Fruit fly (Drosophila melanogaster) whole organism, embryonic: ENCODE results near the gene CG4570.

Experiments used
- CG10959 ChIP-seq: fragments of 200-800 bp; sonication (Bioruptor generic); IDR thresholded peaks from 2 replicates; pipeline ENCODE4 v1.3.6; 2022; ENCODE audit warnings: missing biosample characterization, missing genetic modification characterization
- CG12219 ChIP-seq: fragments of 200-800 bp; sonication (Bioruptor generic); optimal IDR thresholded peaks from 3 replicates; lab custom pipeline; 2018; ENCODE audit warnings: missing biosample characterization, mild to moderate bottlenecking, missing genetic modification characterization
- CG13624 ChIP-seq: fragments of 200-800 bp; sonication (Bioruptor generic); optimal IDR thresholded peaks from 2 replicates; lab custom pipeline; 2016; ENCODE audit warnings: missing biosample characterization, missing genetic modification characterization
- CG14860 ChIP-seq: fragments of 200-800 bp; sonication (Bioruptor generic); IDR thresholded peaks from 3 replicates; pipeline ENCODE4 v1.3.6; 2022; ENCODE audit warnings: missing biosample characterization, missing genetic modification characterization; ENCODE audit not compliant: partially characterized antibody
- CG15011 ChIP-seq: fragments of 200-800 bp; sonication (Bioruptor generic); optimal IDR thresholded peaks from 3 replicates; lab custom pipeline; 2018; ENCODE audit warnings: missing biosample characterization, mild to moderate bottlenecking, missing genetic modification characterization
- CG16815 ChIP-seq: fragments of 200-800 bp; sonication (Bioruptor generic); optimal IDR thresholded peaks from 3 replicates; lab custom pipeline; 2017; ENCODE audit warnings: missing biosample characterization, mild to moderate bottlenecking, missing genetic modification characterization
- CG1832 ChIP-seq: fragments of 200-800 bp; sonication (Bioruptor generic); optimal IDR thresholded peaks from 2 replicates; lab custom pipeline; 2017; ENCODE audit warnings: missing biosample characterization, mild to moderate bottlenecking, missing genetic modification characterization, inconsistent platforms
- CG18476 ChIP-seq: fragments of 200-800 bp; sonication (Bioruptor generic); optimal IDR thresholded peaks from 2 replicates; lab custom pipeline; 2016; ENCODE audit warnings: missing biosample characterization, mild to moderate bottlenecking, missing genetic modification characterization
- CG18599 ChIP-seq: fragments of 200-800 bp; sonication (Bioruptor generic); optimal IDR thresholded peaks from 3 replicates; lab custom pipeline; 2017; ENCODE audit warnings: missing biosample characterization, missing genetic modification characterization, mild to moderate bottlenecking, moderate library complexity, missing genetic modification reagents
- CG2129 ChIP-seq: fragments of 200-800 bp; sonication (Bioruptor generic); IDR thresholded peaks from 2 replicates; pipeline ENCODE4 v1.3.6; 2022; ENCODE audit warnings: missing biosample characterization, missing genetic modification characterization; ENCODE audit not compliant: partially characterized antibody
- CG31441 ChIP-seq: fragments of 200-800 bp; sonication (Bioruptor generic); IDR thresholded peaks from 2 replicates; pipeline ENCODE4 v1.3.6; 2022; ENCODE audit warnings: missing biosample characterization, missing genetic modification characterization
- CG3163 ChIP-seq: fragments of 200-800 bp; sonication (Bioruptor generic); optimal IDR thresholded peaks from 3 replicates; lab custom pipeline; 2016; ENCODE audit warnings: missing biosample characterization, missing genetic modification characterization
- CG4328 ChIP-seq: fragments of 200-800 bp; sonication (Bioruptor generic); optimal IDR thresholded peaks from 3 replicates; lab custom pipeline; 2017; ENCODE audit warnings: missing biosample characterization, missing genetic modification reagents, missing genetic modification characterization
- CG5953 ChIP-seq: fragments of 200-800 bp; sonication (Bioruptor generic); IDR thresholded peaks from 2 replicates; pipeline ENCODE4 v1.3.6; 2022; ENCODE audit warnings: missing biosample characterization, missing genetic modification characterization
- CG6272 ChIP-seq: fragments of 200-800 bp; sonication (Bioruptor generic); IDR thresholded peaks from 2 replicates; pipeline ENCODE4 v1.3.6; 2022; ENCODE audit warnings: missing biosample characterization, missing genetic modification characterization
- CG7745 ChIP-seq: fragments of 200-800 bp; sonication (Bioruptor generic); optimal IDR thresholded peaks from 2 replicates; lab custom pipeline; 2018; ENCODE audit warnings: missing biosample characterization, mild to moderate bottlenecking, missing genetic modification characterization, moderate library complexity
- CG7786 ChIP-seq: fragments of 200-800 bp; sonication (Bioruptor generic); optimal IDR thresholded peaks from 2 replicates; lab custom pipeline; 2016; ENCODE audit warnings: missing biosample characterization, missing genetic modification characterization
- CG7963 ChIP-seq: fragments of 200-800 bp; sonication (Bioruptor generic); IDR thresholded peaks from 3 replicates; pipeline ENCODE4 v1.3.6; 2022; ENCODE audit warnings: missing biosample characterization, missing genetic modification characterization; ENCODE audit not compliant: partially characterized antibody
- CG8765 ChIP-seq: fragments of 200-800 bp; sonication (Bioruptor generic); IDR thresholded peaks from 2 replicates; pipeline ENCODE4 v1.3.6; 2022; ENCODE audit warnings: missing biosample characterization, missing genetic modification characterization
- D19A ChIP-seq: fragments of 200-800 bp; optimal IDR thresholded peaks from 3 replicates; lab custom pipeline; 2019; ENCODE audit warnings: missing biosample characterization, mild to moderate bottlenecking, missing genetic modification characterization, moderate library complexity
- D19B ChIP-seq: fragments of 200-800 bp; sonication (Bioruptor generic); optimal IDR thresholded peaks from 2 replicates; lab custom pipeline; 2017; ENCODE audit warnings: missing biosample characterization, mild to moderate bottlenecking, missing genetic modification characterization
- Fer1 ChIP-seq: fragments of 200-800 bp; sonication (Bioruptor generic); optimal IDR thresholded peaks from 2 replicates; lab custom pipeline; 2017; ENCODE audit warnings: missing biosample characterization, mild to moderate bottlenecking, missing genetic modification characterization
- Hmx ChIP-seq: fragments of 200-800 bp; sonication (Bioruptor generic); optimal IDR thresholded peaks from 2 replicates; lab custom pipeline; 2016; ENCODE audit warnings: missing biosample characterization, missing genetic modification characterization
- Jarid2 ChIP-seq: fragments of 200-800 bp; sonication (Bioruptor generic); optimal IDR thresholded peaks from 3 replicates; lab custom pipeline; 2017; ENCODE audit warnings: mild to moderate bottlenecking, missing biosample characterization, missing genetic modification reagents, missing genetic modification characterization
- Oaz ChIP-seq: fragments of 200-800 bp; sonication (Bioruptor generic); IDR thresholded peaks from 2 replicates; pipeline ENCODE4 v1.3.6; 2022; ENCODE audit warnings: missing biosample characterization, missing genetic modification characterization
- Opbp ChIP-seq: fragments of 200-800 bp; sonication (Bioruptor generic); IDR thresholded peaks from 3 replicates; pipeline ENCODE4 v1.3.6; 2022; ENCODE audit warnings: missing biosample characterization, missing genetic modification characterization; ENCODE audit not compliant: partially characterized antibody
- Ravus ChIP-seq: fragments of 200-800 bp; sonication (Bioruptor generic); IDR thresholded peaks from 2 replicates; pipeline ENCODE4 v1.3.6; 2022; ENCODE audit warnings: missing biosample characterization, missing genetic modification characterization
- Scr ChIP-seq: fragments of 200-800 bp; sonication (Bioruptor generic); IDR thresholded peaks from 2 replicates; pipeline ENCODE4 v1.3.6; 2022; ENCODE audit warnings: missing biosample characterization, missing genetic modification characterization; ENCODE audit not compliant: partially characterized antibody
- Sox102F ChIP-seq: fragments of 200-800 bp; sonication (Bioruptor generic); optimal IDR thresholded peaks from 2 replicates; lab custom pipeline; 2018; ENCODE audit warnings: missing biosample characterization, mild to moderate bottlenecking, missing genetic modification characterization, moderate library complexity
- ase ChIP-seq: fragments of 200-800 bp; sonication (Bioruptor generic); IDR thresholded peaks from 3 replicates; pipeline ENCODE4 v1.3.6; 2022; ENCODE audit warnings: missing biosample characterization, missing genetic modification characterization
- cad ChIP-seq: fragments of >200 bp; optimal IDR thresholded peaks from 2 replicates; lab custom pipeline; 2017; ENCODE audit warnings: missing biosample characterization, missing genetic modification characterization
- cato ChIP-seq: fragments of 200-800 bp; sonication (Bioruptor generic); optimal IDR thresholded peaks from 2 replicates; lab custom pipeline; 2016; ENCODE audit warnings: missing biosample characterization, missing genetic modification characterization, borderline replicate concordance
- dati ChIP-seq: fragments of 200-800 bp; sonication (Bioruptor generic); IDR thresholded peaks from 2 replicates; pipeline ENCODE4 v1.3.6; 2022; ENCODE audit warnings: missing biosample characterization, missing genetic modification characterization
- dmrt99B ChIP-seq: fragments of 200-800 bp; sonication (Bioruptor generic); optimal IDR thresholded peaks from 2 replicates; lab custom pipeline; 2018; ENCODE audit warnings: missing biosample characterization, mild to moderate bottlenecking, missing genetic modification characterization, moderate library complexity
- fd102C ChIP-seq: fragments of 200-800 bp; sonication (Bioruptor generic); optimal IDR thresholded peaks from 2 replicates; lab custom pipeline; 2018; ENCODE audit warnings: missing biosample characterization, mild to moderate bottlenecking, missing genetic modification characterization, moderate library complexity
- hbn ChIP-seq: fragments of 200-800 bp; sonication (Bioruptor generic); IDR thresholded peaks from 2 replicates; pipeline ENCODE4 v1.3.6; 2022; ENCODE audit warnings: missing biosample characterization, missing genetic modification characterization; ENCODE audit not compliant: partially characterized antibody
- kay ChIP-seq: fragments of 200-800 bp; sonication (Bioruptor generic); optimal IDR thresholded peaks from 2 replicates; lab custom pipeline; 2016; ENCODE audit warnings: missing biosample characterization, missing genetic modification characterization
- kni ChIP-seq: fragments of 200-800 bp; sonication (Bioruptor generic); optimal IDR thresholded peaks from 3 replicates; lab custom pipeline; 2017; ENCODE audit warnings: mild to moderate bottlenecking, missing biosample characterization, missing genetic modification reagents, missing genetic modification characterization
- luna ChIP-seq: fragments of 200-800 bp; sonication (Bioruptor generic); optimal IDR thresholded peaks from 2 replicates; lab custom pipeline; 2016; ENCODE audit warnings: missing biosample characterization, missing genetic modification characterization
- nerfin-2 ChIP-seq: fragments of 200-800 bp; sonication (Bioruptor generic); IDR thresholded peaks from 2 replicates; pipeline ENCODE4 v1.3.6; 2022; ENCODE audit warnings: missing biosample characterization, missing genetic modification characterization; ENCODE audit not compliant: partially characterized antibody
- nmo ChIP-seq: fragments of 200-800 bp; sonication (Bioruptor generic); optimal IDR thresholded peaks from 2 replicates; lab custom pipeline; 2018; ENCODE audit warnings: missing biosample characterization, mild to moderate bottlenecking, missing genetic modification characterization, moderate library complexity
- odd ChIP-seq: fragments of 200-800 bp; sonication (Bioruptor generic); optimal IDR thresholded peaks from 2 replicates; lab custom pipeline; 2017; ENCODE audit warnings: missing biosample characterization, mild to moderate bottlenecking, missing genetic modification characterization
- ranshi ChIP-seq: fragments of 200-800 bp; sonication (Bioruptor generic); IDR thresholded peaks from 2 replicates; pipeline ENCODE4 v1.3.6; 2022; ENCODE audit warnings: missing biosample characterization, missing genetic modification characterization
- sens ChIP-seq: fragments of 200-800 bp; sonication (Bioruptor generic); peaks from one replicate; lab custom pipeline; 2016; ENCODE audit warnings: missing biosample characterization, missing genetic modification characterization
- sim ChIP-seq: fragments of 200-800 bp; sonication (Bioruptor generic); IDR thresholded peaks from 2 replicates; pipeline ENCODE4 v1.3.6; 2022; ENCODE audit warnings: missing biosample characterization, missing genetic modification characterization
- sqz ChIP-seq: fragments of 200-800 bp; sonication (Bioruptor generic); optimal IDR thresholded peaks from 3 replicates; lab custom pipeline; 2018; ENCODE audit warnings: missing biosample characterization, mild to moderate bottlenecking, missing genetic modification characterization
- stwl ChIP-seq: fragments of 200-800 bp; sonication (Bioruptor generic); optimal IDR thresholded peaks from 3 replicates; lab custom pipeline; 2018; ENCODE audit warnings: missing biosample characterization, mild to moderate bottlenecking, missing genetic modification characterization, moderate library complexity
- tgo ChIP-seq: fragments of 200-800 bp; sonication (Bioruptor generic); IDR thresholded peaks from 3 replicates; pipeline ENCODE4 v1.3.6; 2022; ENCODE audit warnings: missing biosample characterization, missing genetic modification characterization
- tio ChIP-seq: fragments of 200-800 bp; sonication (Bioruptor generic); optimal IDR thresholded peaks from 2 replicates; lab custom pipeline; 2017; ENCODE audit warnings: missing biosample characterization, missing genetic modification characterization, inconsistent platforms
- zen ChIP-seq: fragments of 200-800 bp; sonication (Bioruptor generic); optimal IDR thresholded peaks from 3 replicates; lab custom pipeline; 2018; ENCODE audit warnings: missing biosample characterization, mild to moderate bottlenecking, missing genetic modification characterization, moderate library complexity

The CG4570 gene

dm6 chr3R:10872148-10872783 lies 15.7 kb downstream of the CG4570 start, which contains the start of gene Fdh (continued):
- TF ChIP-seq CG3163 = no peak
- peak; percentile 55 for TF ChIP-seq CG18599
- TF ChIP-seq CG10959 (GFP tag; lab: Robert Waterston, UW) = no peak
- no peak for TF ChIP-seq Oaz (GFP tag; lab: Robert Waterston, UW)
- TF ChIP-seq sqz = peak; percentile 60
- peak; percentile 80 for TF ChIP-seq sens
- TF ChIP-seq cato (GFP tag; lab: Kevin White, UChicago) = peak; percentile 35
- TF ChIP-seq CG2129 (GFP tag; lab: Robert Waterston, UW) = no peak
- no peak for TF ChIP-seq sim (GFP tag; lab: Robert Waterston, UW)
- no peak for TF ChIP-seq fd102C
- TF ChIP-seq D19B (GFP tag; lab: Kevin White, UChicago) = no peak
- peak; percentile 41; the same call in 2 of the 3 replicates for TF ChIP-seq tgo
- TF ChIP-seq CG15011 (GFP tag; lab: Kevin White, UChicago) = no peak
- no peak for TF ChIP-seq CG7745 (tag; lab: Kevin White, UChicago)
- no peak for TF ChIP-seq nerfin-2 (GFP tag; lab: Robert Waterston, UW)
- TF ChIP-seq Scr (GFP tag; lab: Robert Waterston, UW) = no peak
- peak; percentile 96 for TF ChIP-seq Opbp (GFP tag; lab: Robert Waterston, UW)
- peak; percentile 51 for TF ChIP-seq CG18476 (GFP tag; lab: Kevin White, UChicago)
- TF ChIP-seq CG16815 = no peak
- peak; percentile 51 for TF ChIP-seq kni (GFP tag; lab: Kevin White, UChicago)
- TF ChIP-seq CG31441 (GFP tag; lab: Robert Waterston, UW) = peak; percentile 76
- TF ChIP-seq CG13624 = peak; percentile 13
- no peak for TF ChIP-seq hbn (GFP tag; lab: Robert Waterston, UW)
- no peak for TF ChIP-seq CG1832
- TF ChIP-seq zen = peak; percentile 43
- no peak for TF ChIP-seq CG7786
- TF ChIP-seq CG4328 (GFP tag; lab: Kevin White, UChicago) = peak; percentile 51
- TF ChIP-seq CG12219 (GFP tag; lab: Kevin White, UChicago) = peak; percentile 45
- no peak for TF ChIP-seq ranshi (GFP tag; lab: Robert Waterston, UW)
- TF ChIP-seq Jarid2 (GFP tag; lab: Kevin White, UChicago) = peak; percentile 6
- no peak for TF ChIP-seq cad (GFP tag; lab: Kevin White, UChicago)
- TF ChIP-seq luna (GFP tag; lab: Kevin White, UChicago) = no peak
- peak; percentile 58 for TF ChIP-seq dmrt99B
- no peak for TF ChIP-seq CG5953 (GFP tag; lab: Robert Waterston, UW)
- TF ChIP-seq Sox102F (GFP tag; lab: Kevin White, UChicago) = peak; percentile 41
- TF ChIP-seq D19A (tag; lab: Kevin White, UChicago) = peak; percentile 36
- no peak for TF ChIP-seq Ravus (GFP tag; lab: Robert Waterston, UW)
- peak; percentile 51 for TF ChIP-seq Fer1 (GFP tag; lab: Kevin White, UChicago)
- no peak for TF ChIP-seq CG8765 (GFP tag; lab: Robert Waterston, UW)
- no peak for TF ChIP-seq CG14860 (GFP tag; lab: Robert Waterston, UW)
- TF ChIP-seq ase (GFP tag; lab: Robert Waterston, UW) = no peak
- TF ChIP-seq nmo = peak; percentile 80
- no peak for TF ChIP-seq Hmx
- TF ChIP-seq kay (GFP tag; lab: Kevin White, UChicago) = no peak
- TF ChIP-seq dati = no peak
- TF ChIP-seq CG7963 (GFP tag; lab: Robert Waterston, UW) = no peak
- peak; percentile 62 for TF ChIP-seq odd (GFP tag; lab: Kevin White, UChicago)
- no peak for TF ChIP-seq CG6272 (GFP tag; lab: Robert Waterston, UW)
- TF ChIP-seq stwl (tag; lab: Kevin White, UChicago) = peak; percentile 74
- TF ChIP-seq tio (GFP tag; lab: Kevin White, UChicago) = no peak
